Fruit fly (Drosophila melanogaster) whole organism, embryonic: ENCODE measurements around the gene Nt5b.

Experiments
- Ada2b ChIP-seq: fragments of 200-800 bp; sonication (Bioruptor generic); IDR thresholded peaks from 2 replicates; pipeline ENCODE4 v1.3.6; 2022; ENCODE audit warnings: missing biosample characterization, missing genetic modification characterization
- BEAF-32 ChIP-seq: fragments of 200-800 bp; sonication (Bioruptor generic); optimal IDR thresholded peaks from 3 replicates; lab custom pipeline; 2017; ENCODE audit warnings: missing biosample characterization, missing genetic modification characterization, mild to moderate bottlenecking, moderate library complexity, missing genetic modification reagents
- Bdp1 ChIP-seq: fragments of 200-800 bp; sonication (Bioruptor generic); optimal IDR thresholded peaks from 3 replicates; lab custom pipeline; 2016; ENCODE audit warnings: missing biosample characterization, missing genetic modification characterization
- CG11247 ChIP-seq: fragments of 200-800 bp; sonication (Bioruptor generic); IDR thresholded peaks from 2 replicates; pipeline ENCODE4 v1.3.6; 2022; ENCODE audit warnings: missing biosample characterization, missing genetic modification characterization
- CG1233 ChIP-seq: fragments of 200-800 bp; sonication (Bioruptor generic); optimal IDR thresholded peaks from 4 replicates; lab custom pipeline; 2018; ENCODE audit warnings: missing biosample characterization, mild to moderate bottlenecking, missing genetic modification characterization
- CG13894 ChIP-seq: fragments of 200-800 bp; sonication (Bioruptor generic); optimal IDR thresholded peaks from 3 replicates; lab custom pipeline; 2018; ENCODE audit warnings: missing biosample characterization, mild to moderate bottlenecking, missing genetic modification characterization, moderate library complexity
- CG14050 ChIP-seq: fragments of 200-800 bp; sonication (Bioruptor generic); IDR thresholded peaks from 3 replicates; pipeline ENCODE4 v1.3.6; 2022; ENCODE audit warnings: missing biosample characterization, missing genetic modification characterization
- CG14965 ChIP-seq: fragments of 200-800 bp; sonication (Bioruptor generic); optimal IDR thresholded peaks from 2 replicates; lab custom pipeline; 2016; ENCODE audit warnings: missing biosample characterization, missing genetic modification characterization, borderline replicate concordance
- CG1529 ChIP-seq: fragments of 200-800 bp; sonication (Bioruptor generic); optimal IDR thresholded peaks from 3 replicates; lab custom pipeline; 2018; ENCODE audit warnings: missing biosample characterization, missing genetic modification characterization
- CG17912 ChIP-seq: fragments of 200-800 bp; sonication (Bioruptor generic); optimal IDR thresholded peaks from 2 replicates; lab custom pipeline; 2018; ENCODE audit warnings: missing biosample characterization, mild to moderate bottlenecking, missing genetic modification characterization
- CG18011 ChIP-seq: fragments of 200-800 bp; sonication (Bioruptor generic); optimal IDR thresholded peaks from 2 replicates; lab custom pipeline; 2017; ENCODE audit warnings: missing biosample characterization, missing genetic modification characterization, mild to moderate bottlenecking, moderate library complexity, missing genotype
- CG2199 ChIP-seq: fragments of 200-800 bp; sonication (Bioruptor generic); IDR thresholded peaks from 3 replicates; pipeline ENCODE4 v1.3.6; 2022; ENCODE audit warnings: missing biosample characterization, missing genetic modification characterization
- CG30403 ChIP-seq: fragments of 200-800 bp; sonication (Bioruptor generic); optimal IDR thresholded peaks from 3 replicates; lab custom pipeline; 2016; ENCODE audit warnings: missing biosample characterization, missing genetic modification characterization
- CG30431 ChIP-seq: fragments of 200-800 bp; sonication (Bioruptor generic); optimal IDR thresholded peaks from 2 replicates; lab custom pipeline; 2017; ENCODE audit warnings: missing biosample characterization, missing genetic modification characterization
- CG31224 ChIP-seq: fragments of 200-800 bp; sonication (Bioruptor generic); IDR thresholded peaks from 2 replicates; pipeline ENCODE4 v1.3.6; 2022; ENCODE audit warnings: missing biosample characterization, missing genetic modification characterization
- CG3281 ChIP-seq: fragments of 200-800 bp; sonication (Bioruptor generic); optimal IDR thresholded peaks from 3 replicates; lab custom pipeline; 2017; ENCODE audit warnings: missing biosample characterization, mild to moderate bottlenecking, missing genetic modification characterization
- CG33213 ChIP-seq: fragments of 200-800 bp; sonication (Bioruptor generic); optimal IDR thresholded peaks from 3 replicates; lab custom pipeline; 2016; ENCODE audit warnings: missing biosample characterization, missing genetic modification characterization
- CG34224 ChIP-seq: fragments of 200-800 bp; sonication (Bioruptor generic); IDR thresholded peaks from 3 replicates; pipeline ENCODE4 v1.3.6; 2022; ENCODE audit warnings: missing biosample characterization, missing genetic modification characterization; ENCODE audit not compliant: partially characterized antibody
- CG4328 ChIP-seq: fragments of 200-800 bp; sonication (Bioruptor generic); optimal IDR thresholded peaks from 3 replicates; lab custom pipeline; 2017; ENCODE audit warnings: missing biosample characterization, missing genetic modification reagents, missing genetic modification characterization
- CG6854 ChIP-seq: fragments of 200-800 bp; sonication (Bioruptor generic); optimal IDR thresholded peaks from 3 replicates; lab custom pipeline; 2017; ENCODE audit warnings: missing biosample characterization, mild to moderate bottlenecking, missing genetic modification characterization
- CG8944 ChIP-seq: fragments of 200-800 bp; sonication (Bioruptor generic); optimal IDR thresholded peaks from 3 replicates; lab custom pipeline; 2016; ENCODE audit warnings: missing biosample characterization, missing genetic modification characterization
- D19A ChIP-seq: fragments of 200-800 bp; optimal IDR thresholded peaks from 3 replicates; lab custom pipeline; 2019; ENCODE audit warnings: missing biosample characterization, mild to moderate bottlenecking, missing genetic modification characterization, moderate library complexity
- Dll ChIP-seq: fragments of 200-800 bp; sonication (Bioruptor generic); IDR thresholded peaks from 4 replicates; pipeline ENCODE4 v1.3.6; 2022; ENCODE audit warnings: missing biosample characterization, missing genetic modification characterization; ENCODE audit not compliant: partially characterized antibody
- Fer1 ChIP-seq: fragments of 200-800 bp; sonication (Bioruptor generic); optimal IDR thresholded peaks from 2 replicates; lab custom pipeline; 2017; ENCODE audit warnings: missing biosample characterization, mild to moderate bottlenecking, missing genetic modification characterization
- Fer2 ChIP-seq: fragments of 200-800 bp; sonication (Bioruptor generic); optimal IDR thresholded peaks from 2 replicates; lab custom pipeline; 2018; ENCODE audit warnings: missing biosample characterization, mild to moderate bottlenecking, missing genetic modification characterization, moderate library complexity
- Gug ChIP-seq: fragments of 200-800 bp; sonication (Bioruptor generic); IDR thresholded peaks from 4 replicates; pipeline ENCODE4 v1.3.6; 2022; ENCODE audit warnings: missing biosample characterization, missing genetic modification characterization
- HLH54F ChIP-seq: fragments of 200-800 bp; sonication (Bioruptor generic); optimal IDR thresholded peaks from 3 replicates; lab custom pipeline; 2016; ENCODE audit warnings: missing biosample characterization, missing genetic modification characterization
- HmgD ChIP-seq: fragments of 200-800 bp; sonication (Bioruptor generic); optimal IDR thresholded peaks from 3 replicates; lab custom pipeline; 2016; ENCODE audit warnings: missing biosample characterization, missing genetic modification characterization
- Hr3 ChIP-seq: fragments of 200-800 bp; sonication (Bioruptor generic); optimal IDR thresholded peaks from 3 replicates; lab custom pipeline; 2016; ENCODE audit warnings: missing biosample characterization, missing genetic modification characterization
- Kr ChIP-seq: fragments of 200-800 bp; sonication (Bioruptor generic); optimal IDR thresholded peaks from 2 replicates; lab custom pipeline; 2017; ENCODE audit warnings: missing biosample characterization, mild to moderate bottlenecking, missing genetic modification characterization
- Med ChIP-seq: fragments of 200-800 bp; sonication (Bioruptor generic); peaks from one replicate; lab custom pipeline; 2016; ENCODE audit warnings: missing biosample characterization, missing genetic modification characterization, mild to moderate bottlenecking, inconsistent platforms, moderate library complexity
- Mrtf ChIP-seq: fragments of 200-800 bp; sonication (Bioruptor generic); IDR thresholded peaks from 3 replicates; pipeline ENCODE4 v1.3.6; 2022; ENCODE audit warnings: missing biosample characterization, missing genetic modification characterization
- Xrp1 ChIP-seq: fragments of 200-800 bp; sonication (Bioruptor generic); IDR thresholded peaks from 2 replicates; pipeline ENCODE4 v1.3.6; 2022; ENCODE audit warnings: missing biosample characterization, missing genetic modification characterization
- bab2 ChIP-seq: fragments of 200-800 bp; sonication (Bioruptor generic); optimal IDR thresholded peaks from 2 replicates; lab custom pipeline; 2016; ENCODE audit warnings: missing biosample characterization, missing genetic modification characterization
- ci ChIP-seq: fragments of 200-800 bp; sonication (Bioruptor generic); IDR thresholded peaks from 3 replicates; pipeline ENCODE4 v1.3.6; 2022; ENCODE audit warnings: missing biosample characterization, missing genetic modification characterization
- fru ChIP-seq: fragments of >200 bp; optimal IDR thresholded peaks from 2 replicates; lab custom pipeline; 2017
- gcm ChIP-seq: fragments of 200-800 bp; sonication (Bioruptor generic); optimal IDR thresholded peaks from 2 replicates; lab custom pipeline; 2019; ENCODE audit warnings: missing biosample characterization, mild to moderate bottlenecking, missing genetic modification characterization, moderate library complexity
- hb ChIP-seq: fragments of 200-800 bp; sonication (Bioruptor generic); IDR thresholded peaks from 3 replicates; pipeline ENCODE4 v1.3.6; 2022; ENCODE audit warnings: missing biosample characterization, missing genetic modification characterization; ENCODE audit not compliant: partially characterized antibody
- jigr1 ChIP-seq: fragments of 200-800 bp; sonication (Bioruptor generic); IDR thresholded peaks from 3 replicates; pipeline ENCODE4 v1.3.6; 2022; ENCODE audit warnings: missing biosample characterization, missing genetic modification characterization
- ken ChIP-seq: fragments of 200-800 bp; sonication (Bioruptor generic); IDR thresholded peaks from 3 replicates; pipeline ENCODE4 v1.3.6; 2022; ENCODE audit warnings: missing biosample characterization, missing genetic modification characterization
- lbe ChIP-seq: fragments of 200-800 bp; sonication (Bioruptor generic); optimal IDR thresholded peaks from 2 replicates; lab custom pipeline; 2016; ENCODE audit warnings: missing biosample characterization, mild to moderate bottlenecking, missing genetic modification characterization
- lmd ChIP-seq: fragments of 200-800 bp; sonication (Bioruptor generic); IDR thresholded peaks from 2 replicates; pipeline ENCODE4 v1.3.6; 2022; ENCODE audit warnings: missing biosample characterization, missing genetic modification characterization
- pnt ChIP-seq: fragments of 200-800 bp; sonication (Bioruptor generic); optimal IDR thresholded peaks from 3 replicates; lab custom pipeline; 2016; ENCODE audit warnings: missing biosample characterization, missing genetic modification characterization
- psq ChIP-seq: fragments of 200-800 bp; sonication (Bioruptor generic); optimal IDR thresholded peaks from 2 replicates; lab custom pipeline; 2017; ENCODE audit warnings: missing biosample characterization, missing genetic modification characterization
- run ChIP-seq: fragments of 200-800 bp; sonication (Bioruptor generic); optimal IDR thresholded peaks from 3 replicates; lab custom pipeline; 2018; ENCODE audit warnings: missing biosample characterization, mild to moderate bottlenecking, missing genetic modification characterization
- schlank ChIP-seq: fragments of 200-800 bp; sonication (Bioruptor generic); optimal IDR thresholded peaks from 2 replicates; lab custom pipeline; 2018; ENCODE audit warnings: missing biosample characterization, mild to moderate bottlenecking, missing genetic modification characterization
- stwl ChIP-seq: fragments of 200-800 bp; sonication (Bioruptor generic); optimal IDR thresholded peaks from 3 replicates; lab custom pipeline; 2018; ENCODE audit warnings: missing biosample characterization, mild to moderate bottlenecking, missing genetic modification characterization, moderate library complexity
- wek ChIP-seq: fragments of 200-800 bp; sonication (Bioruptor generic); optimal IDR thresholded peaks from 3 replicates; lab custom pipeline; 2018; ENCODE audit warnings: missing biosample characterization, mild to moderate bottlenecking, missing genetic modification characterization, moderate library complexity
- yki ChIP-seq: fragments of >200 bp; optimal IDR thresholded peaks from 3 replicates; lab custom pipeline; 2018
- zf30C ChIP-seq: fragments of 200-800 bp; sonication (Bioruptor generic); optimal IDR thresholded peaks from 3 replicates; lab custom pipeline; 2018; ENCODE audit warnings: missing biosample characterization, mild to moderate bottlenecking, missing genetic modification characterization

The Nt5b gene

dm6 chrX:18367806-18368643 is 41.9 kb downstream of the Nt5b start (continued):
- TF ChIP-seq wek (GFP tag; lab: Kevin White, UChicago) (peak; percentile 38), run (tag; lab: Kevin White, UChicago) (no peak), Med (peak; percentile 96), fru (lab: Kevin White, UChicago) (no peak), pnt (peak; percentile 66), gcm (GFP tag; lab: Kevin White, UChicago) (no peak), Kr (no peak), CG18011 (GFP tag; lab: Kevin White, UChicago) (peak; percentile 18), Xrp1 (GFP tag; lab: Robert Waterston, UW) (peak; percentile 74), CG3281 (GFP tag; lab: Kevin White, UChicago) (peak; percentile 67), yki (no peak), Gug (GFP tag; lab: Robert Waterston, UW) (peak; percentile 72), bab2 (GFP tag; lab: Kevin White, UChicago) (peak; percentile 75), CG1233 (peak; percentile 42), Ada2b (GFP tag; lab: Robert Waterston, UW) (peak; percentile 79), ken (peak; percentile 68; the same call in 1 of the 3 replicates), schlank (tag; lab: Kevin White, UChicago) (peak; percentile 73), CG14050 (GFP tag; lab: Robert Waterston, UW) (peak; percentile 41; the same call in 2 of the 3 replicates), Fer1 (GFP tag; lab: Kevin White, UChicago) (peak; percentile 76), CG13894 (tag; lab: Kevin White, UChicago) (peak; percentile 75), Bdp1 (GFP tag; lab: Kevin White, UChicago) (peak; percentile 42), ci (peak; percentile 86), hb (GFP tag; lab: Robert Waterston, UW) (no peak), CG2199 (peak; percentile 37; the same call in 1 of the 3 replicates), HmgD (GFP tag; lab: Kevin White, UChicago) (peak; percentile 54), CG30431 (GFP tag; lab: Kevin White, UChicago) (peak; percentile 40), CG17912 (GFP tag; lab: Kevin White, UChicago) (no peak), BEAF-32 (no peak), Mrtf (GFP tag; lab: Robert Waterston, UW) (peak; percentile 80), CG31224 (GFP tag; lab: Robert Waterston, UW) (peak; percentile 70), CG8944 (GFP tag; lab: Kevin White, UChicago) (peak; percentile 54), lbe (peak; percentile 13), CG14965 (GFP tag; lab: Kevin White, UChicago) (no peak), CG34224 (GFP tag; lab: Robert Waterston, UW) (no peak), jigr1 (no peak), zf30C (GFP tag; lab: Kevin White, UChicago) (peak; percentile 88), CG33213 (GFP tag; lab: Kevin White, UChicago) (peak; percentile 45), Fer2 (peak; percentile 13), CG30403 (GFP tag; lab: Kevin White, UChicago) (peak; percentile 63), Hr3 (GFP tag; lab: Kevin White, UChicago) (peak; percentile 32), stwl (tag; lab: Kevin White, UChicago) (no peak), CG11247 (GFP tag; lab: Robert Waterston, UW) (peak; percentile 67), psq (GFP tag; lab: Kevin White, UChicago) (no peak), CG4328 (GFP tag; lab: Kevin White, UChicago) (no peak), HLH54F (GFP tag; lab: Kevin White, UChicago) (peak; percentile 72), CG6854 (peak; percentile 63), CG1529 (peak; percentile 28), Dll (GFP tag; lab: Robert Waterston, UW) (no peak), D19A (tag; lab: Kevin White, UChicago) (no peak), lmd (GFP tag; lab: Robert Waterston, UW) (peak; percentile 74)
